Fruit fly (Drosophila melanogaster): ENCODE data around the gene CG11975.

dm6 chr3R:8946429-8946828 lies 46.6 kb upstream of the CG11975 start:
- TF ChIP-seq rn (GFP tag; IDR thresholded peaks at IDR 0.05), result no peak
- no peak for TF ChIP-seq EcR (GFP tag; optimal IDR thresholded peaks at IDR 0.05)
